Worm (Caenorhabditis elegans): ENCODE data around the gene npr-13.
A peak's percentile ranks its signal among the peaks of the same experiment; 100 is the strongest.

Gene npr-13

ce11 chrV:14824124-14824523, 34.3 kb downstream of the npr-13 start, which contains the start of gene W06A7.4:
W06A7.4 (plus strand) TSS chrV:14824424.
- TF ChIP-seq ces-1 (GFP tag; optimal IDR thresholded peaks at IDR 0.05) (no peak), C34B4.2 (tag; optimal IDR thresholded peaks at IDR 0.05) (no peak), dpl-1 (GFP tag; optimal IDR thresholded peaks at IDR 0.05) (no peak), unc-62 (GFP tag; optimal IDR thresholded peaks at IDR 0.05) (no peak), dsc-1 (tag; optimal IDR thresholded peaks at IDR 0.05) (no peak), mep-1 (tag; optimal IDR thresholded peaks at IDR 0.05) (no peak), egl-13 (tag; optimal IDR thresholded peaks at IDR 0.05) (no peak), nhr-20 (tag; optimal IDR thresholded peaks at IDR 0.05) (no peak), efl-3 (GFP tag; optimal IDR thresholded peaks at IDR 0.05) (no peak), nhr-84 (tag; optimal IDR thresholded peaks at IDR 0.05) (no peak), lin-39 (tag; optimal IDR thresholded peaks at IDR 0.05) (no peak), ztf-4 (tag; optimal IDR thresholded peaks at IDR 0.05) (no peak), skn-1 (tag; optimal IDR thresholded peaks at IDR 0.05) (no peak), nhr-47 (tag; optimal IDR thresholded peaks at IDR 0.05) (no peak), unc-130 (tag; optimal IDR thresholded peaks at IDR 0.05) (no peak), fos-1 (tag; optimal IDR thresholded peaks at IDR 0.05) (no peak), xbp-1 (tag; optimal IDR thresholded peaks at IDR 0.05) (no peak), pag-3 (tag; optimal IDR thresholded peaks at IDR 0.05; ENCODE audit: borderline replicate concordance, insufficient read depth) (no peak)

- TF ChIP-seq hlh-17 (GFP tag; optimal IDR thresholded peaks at IDR 0.05; ENCODE audit: borderline replicate concordance): no peak
- no peak for TF ChIP-seq ceh-82 (tag; optimal IDR thresholded peaks at IDR 0.05)
- no peak for TF ChIP-seq swsn-7 (tag; optimal IDR thresholded peaks at IDR 0.05)
- no peak for TF ChIP-seq tbx-2 (tag; optimal IDR thresholded peaks at IDR 0.05)
- no peak for TF ChIP-seq aha-1 (tag; optimal IDR thresholded peaks at IDR 0.05)
- no peak for TF ChIP-seq rnt-1 (tag; optimal IDR thresholded peaks at IDR 0.05)
- no peak for TF ChIP-seq fkh-4 (tag; optimal IDR thresholded peaks at IDR 0.05; ENCODE audit: borderline replicate concordance)
- no peak for TF ChIP-seq fkh-8 (tag; optimal IDR thresholded peaks at IDR 0.05)
- TF ChIP-seq nhr-11 (tag; optimal IDR thresholded peaks at IDR 0.05): no peak
- no peak for TF ChIP-seq xbp-1 (tag; optimal IDR thresholded peaks at IDR 0.05)
- TF ChIP-seq ces-1 (GFP tag; optimal IDR thresholded peaks at IDR 0.05): no peak
- TF ChIP-seq sup-37 (GFP tag; optimal IDR thresholded peaks at IDR 0.05): no peak
Measured at ce11 chrV:14821553-14821952, 36.9 kb downstream of the npr-13 start, which contains the start of gene W06A7.2. W06A7.2 (plus strand) TSS chrV:14821853.

- TF ChIP-seq efl-1 (optimal IDR thresholded peaks at IDR 0.05) (no peak), efl-1 (GFP tag; optimal IDR thresholded peaks at IDR 0.05 in 1 of 2) (no peak), nhr-76 (tag; optimal IDR thresholded peaks at IDR 0.05) (no peak), lsy-2 (tag; optimal IDR thresholded peaks at IDR 0.05) (peak in 1 of 2 experiments; percentile 39), jun-1 (tag; optimal IDR thresholded peaks at IDR 0.05) (no peak), snpc-4 (tag; optimal IDR thresholded peaks at IDR 0.05) (no peak), efl-3 (GFP tag; optimal IDR thresholded peaks at IDR 0.05) (no peak), elt-3 (tag; optimal IDR thresholded peaks at IDR 0.05) (no peak), snu-23 (GFP tag; optimal IDR thresholded peaks at IDR 0.05) (peak; percentile 13), grh-1 (GFP tag; IDR thresholded peaks at IDR 0.05) (no peak), egl-13 (tag; optimal IDR thresholded peaks at IDR 0.05) (no peak), unc-30 (tag; optimal IDR thresholded peaks at IDR 0.05) (no peak), rnt-1 (tag; optimal IDR thresholded peaks at IDR 0.05) (peak; percentile 53), blmp-1 (tag; optimal IDR thresholded peaks at IDR 0.05) (no peak), ceh-82 (tag; optimal IDR thresholded peaks at IDR 0.05) (no peak), mab-9 (GFP tag; IDR thresholded peaks at IDR 0.05) (no peak), xbp-1 (tag; optimal IDR thresholded peaks at IDR 0.05) (no peak), lin-14 (GFP tag; optimal IDR thresholded peaks at IDR 0.05) (peak; percentile 76), lin-13 (GFP tag; optimal IDR thresholded peaks at IDR 0.05) (no peak), ets-5 (GFP tag; IDR thresholded peaks at IDR 0.05) (no peak), ceh-8 (GFP tag; optimal IDR thresholded peaks at IDR 0.05) (no peak), ceh-63 (GFP tag; optimal IDR thresholded peaks at IDR 0.05) (no peak), dpl-1 (GFP tag; optimal IDR thresholded peaks at IDR 0.05) (no peak), hlh-4 (tag; optimal IDR thresholded peaks at IDR 0.05) (no peak), nhr-28 (tag; optimal IDR thresholded peaks at IDR 0.05) (no peak), fos-1 (tag; optimal IDR thresholded peaks at IDR 0.05) (no peak), C16A3.4 (tag; optimal IDR thresholded peaks at IDR 0.05) (no peak), unc-130 (tag; optimal IDR thresholded peaks at IDR 0.05) (no peak), nhr-84 (tag; optimal IDR thresholded peaks at IDR 0.05) (no peak), lir-3 (tag; optimal IDR thresholded peaks at IDR 0.05; ENCODE audit: poor library complexity) (no peak), mep-1 (tag; optimal IDR thresholded peaks at IDR 0.05) (no peak), nhr-85 (tag) (no peak)
Measured at ce11 chrV:14820314-14820713, 38.1 kb downstream of the npr-13 start.

All from whole organism, L1 larva.